Worm (Caenorhabditis elegans) whole organism, young adult: ENCODE data around the gene Y116A8A.7.
"Not testable (repeated sequence)": the region's sequence is repeated elsewhere in the genome, so short reads cannot be mapped to it uniquely, and the experiment has no call there.

Experiments used
- F57A8.1 ChIP-seq: fragments of 200-800 bp; sonication (Bioruptor generic); optimal IDR thresholded peaks from 2 replicates; lab custom pipeline; 2018; ENCODE audit warnings: mild to moderate bottlenecking, missing genetic modification characterization, moderate library complexity, missing compliant biosample characterization
- F57C9.4 ChIP-seq: sonication (generic microtip); optimal IDR thresholded peaks from 2 replicates; lab custom pipeline; 2017; ENCODE audit warnings: mild to moderate bottlenecking, missing genetic modification characterization, missing compliant biosample characterization
- dox-1 ChIP-seq: fragments of 200-800 bp; sonication (Bioruptor generic); IDR thresholded peaks from 2 replicates; pipeline ENCODE4 v1.3.6; 2022; ENCODE audit warnings: missing genetic modification reagents, missing genetic modification characterization, missing compliant biosample characterization
- hlh-12 ChIP-seq: sonication (generic microtip); optimal IDR thresholded peaks from 2 replicates; lab custom pipeline; 2016; ENCODE audit warnings: missing genetic modification characterization, missing compliant biosample characterization
- somi-1 ChIP-seq: fragments of 200-800 bp; sonication (Bioruptor generic); optimal IDR thresholded peaks from 2 replicates; lab custom pipeline; 2018; ENCODE audit warnings: mild to moderate bottlenecking, missing genetic modification characterization, missing compliant biosample characterization
- ztf-18 ChIP-seq: sonication (generic microtip); optimal IDR thresholded peaks from 2 replicates; lab custom pipeline; 2016; ENCODE audit warnings: missing genotype, mild to moderate bottlenecking, missing genetic modification characterization, missing compliant biosample characterization

- TF ChIP-seq hlh-12; F57A8.1 (GFP tag; lab: Kevin White, UChicago); ztf-18 (tag; lab: Kevin White, UChicago); F57C9.4 (tag; lab: Kevin White, UChicago); dox-1 (GFP tag; lab: Robert Waterston, UW); somi-1 (GFP tag; lab: Kevin White, UChicago): not testable (repeated sequence)
These were observed 21.4 kb upstream of the Y116A8A.7 start for ce11 chrIV:16808586-16808985.
